Fruit fly (Drosophila melanogaster): Measurements from ENCODE around the gene Prim1.

Gene Prim1

DNA sequence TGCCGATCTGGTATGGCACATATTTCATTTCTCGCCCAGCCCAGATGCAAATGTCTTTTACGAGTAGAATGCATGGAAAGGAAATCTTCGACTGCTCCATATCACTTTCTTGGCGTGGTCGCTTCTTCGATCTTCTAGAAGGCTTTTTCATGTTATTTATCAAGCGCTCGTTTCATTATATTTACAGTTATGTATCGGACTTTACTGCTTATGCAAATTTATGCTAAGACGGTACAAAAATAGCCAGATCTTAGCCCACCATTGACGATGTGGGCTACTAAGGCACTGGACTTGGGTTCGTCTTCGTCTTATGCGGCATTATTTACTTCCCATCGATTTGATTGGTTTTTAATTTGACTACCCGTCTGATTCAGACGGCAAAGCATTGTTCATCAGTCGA is 23.2 kb downstream of the Prim1 start:
- TF ChIP-seq CG12605 (GFP tag; IDR thresholded peaks at IDR 0.05) (no peak), Pif1A (GFP tag; optimal IDR thresholded peaks at IDR 0.05) (no peak), CG34367 (tag; optimal IDR thresholded peaks at IDR 0.05) (no peak), fd96Ca (GFP tag; IDR thresholded peaks at IDR 0.05) (no peak), CG15710 (tag; optimal IDR thresholded peaks at IDR 0.05) (no peak), CG32121 (GFP tag; IDR thresholded peaks at IDR 0.05) (no peak), CG13204 (GFP tag; optimal IDR thresholded peaks at IDR 0.05) (no peak), CG17806 (tag; optimal IDR thresholded peaks at IDR 0.05) (no peak), EcR (GFP tag; optimal IDR thresholded peaks at IDR 0.05) (no peak), CG10348 (GFP tag; IDR thresholded peaks at IDR 0.05) (no peak), gl (tag; optimal IDR thresholded peaks at IDR 0.05) (no peak), CG14655 (GFP tag; optimal IDR thresholded peaks at IDR 0.05) (no peak), CG9948 (tag; optimal IDR thresholded peaks at IDR 0.05) (no peak), CG8159 (tag; optimal IDR thresholded peaks at IDR 0.05) (no peak), CG4496 (GFP tag; IDR thresholded peaks at IDR 0.05) (no peak), rn (GFP tag; IDR thresholded peaks at IDR 0.05) (no peak), D1 (tag; optimal IDR thresholded peaks at IDR 0.05) (no peak)

DNA sequence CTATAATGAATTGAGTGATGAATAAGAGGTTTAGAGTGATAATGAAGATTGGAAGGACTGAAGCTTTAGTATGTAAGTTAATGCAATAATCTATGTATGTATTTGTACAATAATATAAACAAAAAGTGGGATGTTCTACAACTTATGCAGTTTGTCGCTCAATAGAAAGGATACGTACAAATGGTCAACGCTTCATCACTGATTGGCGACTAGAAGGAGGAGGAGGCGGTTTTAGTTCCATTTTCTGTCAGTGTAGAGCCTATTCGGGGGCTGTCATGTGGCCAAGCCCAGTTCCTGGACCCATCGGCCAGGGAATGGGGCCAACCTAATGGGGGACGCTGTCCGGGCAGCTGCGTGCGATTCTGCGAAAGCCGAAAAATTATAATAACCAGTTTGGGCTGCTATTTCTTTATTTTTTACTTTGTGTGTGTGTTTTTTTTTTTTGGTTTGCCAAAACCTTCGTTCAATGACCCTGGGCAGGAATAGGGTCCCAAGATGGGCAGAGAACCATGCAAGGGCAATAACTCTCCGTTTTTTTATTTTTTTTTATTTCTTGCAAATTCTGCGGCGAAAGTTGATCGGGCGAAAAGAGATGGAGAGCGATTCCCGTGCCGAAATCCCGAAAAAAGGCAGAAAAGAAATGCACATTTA is 28.7 kb downstream of the Prim1 start:
- TF ChIP-seq Snoo (tag; optimal IDR thresholded peaks at IDR 0.05), result peak; percentile 57
- TF ChIP-seq CG4496 (GFP tag; IDR thresholded peaks at IDR 0.05), result 0 out of 3 replicates have a peak, but pooled peaks have one; percentile 15
- TF ChIP-seq CG8159 (tag; optimal IDR thresholded peaks at IDR 0.05), result no peak
- TF ChIP-seq CG34367 (tag; optimal IDR thresholded peaks at IDR 0.05), result no peak
- peak; percentile 19 for TF ChIP-seq CG8301 (tag; optimal IDR thresholded peaks at IDR 0.05)
- TF ChIP-seq CG9948 (tag; optimal IDR thresholded peaks at IDR 0.05), result no peak
- TF ChIP-seq CG14655 (GFP tag; optimal IDR thresholded peaks at IDR 0.05), result peak; percentile 45
- no peak for TF ChIP-seq CG13204 (GFP tag; optimal IDR thresholded peaks at IDR 0.05)

DNA sequence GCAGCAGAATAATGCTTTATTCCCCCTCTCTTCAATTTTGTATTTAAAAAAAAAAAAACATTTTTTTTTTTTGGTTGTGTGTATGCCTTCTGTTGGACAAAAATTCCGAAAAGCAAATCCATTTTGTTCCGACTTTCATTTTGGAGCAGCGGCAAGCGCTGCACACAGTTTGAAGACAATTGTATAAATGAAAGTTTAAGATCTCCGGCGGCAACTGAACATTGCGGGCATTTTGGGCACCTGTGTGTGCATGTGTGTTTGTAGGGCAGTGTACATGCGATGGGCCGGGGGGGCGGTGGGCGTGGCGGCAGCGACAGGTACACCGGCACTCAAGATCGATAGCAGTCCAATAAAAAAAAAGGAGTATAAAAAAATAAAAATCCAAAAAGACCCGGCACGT is 29.3 kb downstream of the Prim1 start:
- TF ChIP-seq Pif1B (GFP tag; optimal IDR thresholded peaks at IDR 0.05), result no peak
- TF ChIP-seq Ets98B (GFP tag; IDR thresholded peaks at IDR 0.05), result no peak
- no peak for TF ChIP-seq fd96Ca (GFP tag; IDR thresholded peaks at IDR 0.05)
- TF ChIP-seq Pif1A (GFP tag; optimal IDR thresholded peaks at IDR 0.05), result no peak
- no peak for TF ChIP-seq gl (tag; optimal IDR thresholded peaks at IDR 0.05)
- TF ChIP-seq CG8301 (tag; optimal IDR thresholded peaks at IDR 0.05), result no peak
- no peak for TF ChIP-seq CG34367 (tag; optimal IDR thresholded peaks at IDR 0.05)
- TF ChIP-seq CG15710 (tag; optimal IDR thresholded peaks at IDR 0.05), result no peak
- TF ChIP-seq Snoo (tag; optimal IDR thresholded peaks at IDR 0.05), result no peak
- no peak for TF ChIP-seq CG10348 (GFP tag; IDR thresholded peaks at IDR 0.05)
- TF ChIP-seq rn (GFP tag; IDR thresholded peaks at IDR 0.05), result no peak
- TF ChIP-seq D1 (tag; optimal IDR thresholded peaks at IDR 0.05), result no peak

DNA sequence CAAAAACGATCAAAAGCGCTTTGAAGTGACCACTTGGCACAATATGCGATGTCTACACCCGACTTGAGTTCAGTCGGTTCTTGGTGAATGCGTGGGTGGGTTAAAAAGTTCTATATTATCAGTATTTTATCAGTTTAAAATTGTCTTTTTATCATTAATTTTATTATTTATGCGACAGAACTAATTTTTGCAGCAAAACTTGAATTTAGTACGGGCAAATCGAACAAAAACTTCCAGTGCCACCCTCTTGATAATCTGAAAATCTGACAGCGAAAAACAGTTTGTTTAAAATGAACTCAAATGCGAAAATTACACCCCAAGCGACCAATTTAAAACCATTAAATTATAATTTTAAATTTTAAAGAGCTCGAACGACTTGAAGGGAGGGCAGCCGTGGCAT is 30.8 kb downstream of the Prim1 start:
- no peak for TF ChIP-seq CG8301 (tag; optimal IDR thresholded peaks at IDR 0.05)
- TF ChIP-seq CG15710 (tag; optimal IDR thresholded peaks at IDR 0.05), result no peak
- TF ChIP-seq Snoo (tag; optimal IDR thresholded peaks at IDR 0.05), result peak; percentile 64

DNA sequence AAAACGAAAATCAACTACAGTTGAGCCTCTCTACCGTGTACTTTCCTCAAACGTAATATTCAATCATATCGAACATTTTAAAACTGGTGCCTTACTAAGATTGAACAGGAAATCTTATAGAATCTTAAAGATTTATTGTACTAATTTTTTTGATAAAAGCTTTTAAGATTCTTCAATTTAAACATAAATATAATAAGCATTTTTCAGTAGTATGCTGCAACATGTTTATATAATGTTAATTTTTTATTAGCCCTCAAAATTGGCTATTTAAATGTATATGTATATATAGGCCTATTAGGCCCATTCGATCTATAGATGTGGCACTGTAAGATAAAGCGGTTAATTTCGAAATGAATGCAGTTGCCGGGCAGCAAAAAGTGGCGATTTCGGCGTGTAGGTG is 31.4 kb downstream of the Prim1 start:
- TF ChIP-seq CG14655 (GFP tag; optimal IDR thresholded peaks at IDR 0.05) (peak; percentile 1), CG15710 (tag; optimal IDR thresholded peaks at IDR 0.05) (no peak)

DNA sequence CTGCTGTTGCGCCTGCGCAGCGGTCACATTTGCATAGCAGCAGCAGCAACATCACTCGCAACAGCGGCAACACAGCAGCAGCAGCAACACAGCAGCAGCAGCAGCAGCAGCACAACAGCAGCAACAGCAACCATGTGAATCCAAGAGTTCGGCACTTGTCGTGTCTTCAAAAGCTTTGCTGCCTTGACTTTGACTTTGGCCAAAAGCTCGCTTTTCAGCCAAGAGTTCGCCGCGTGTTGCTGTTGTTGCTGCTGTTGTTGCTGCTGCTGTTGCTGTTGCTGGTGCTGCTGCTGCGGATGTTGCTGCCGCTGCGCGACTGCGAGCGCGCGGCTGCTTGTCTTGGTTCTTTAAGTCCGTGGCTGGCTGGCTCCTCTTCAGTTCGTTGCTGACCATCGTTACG is 31.9 kb downstream of the Prim1 start, which contains the start of gene ImpE1:
TSS of gene ImpE1 (plus strand) at position 371 of the 400 bp plus-strand sequence.
- TF ChIP-seq CG13204 (GFP tag; optimal IDR thresholded peaks at IDR 0.05) (peak; percentile 35), CG9948 (tag; optimal IDR thresholded peaks at IDR 0.05) (no peak), CG10348 (GFP tag; IDR thresholded peaks at IDR 0.05) (no peak), CG8159 (tag; optimal IDR thresholded peaks at IDR 0.05) (no peak), Snoo (tag; optimal IDR thresholded peaks at IDR 0.05) (no peak)

DNA sequence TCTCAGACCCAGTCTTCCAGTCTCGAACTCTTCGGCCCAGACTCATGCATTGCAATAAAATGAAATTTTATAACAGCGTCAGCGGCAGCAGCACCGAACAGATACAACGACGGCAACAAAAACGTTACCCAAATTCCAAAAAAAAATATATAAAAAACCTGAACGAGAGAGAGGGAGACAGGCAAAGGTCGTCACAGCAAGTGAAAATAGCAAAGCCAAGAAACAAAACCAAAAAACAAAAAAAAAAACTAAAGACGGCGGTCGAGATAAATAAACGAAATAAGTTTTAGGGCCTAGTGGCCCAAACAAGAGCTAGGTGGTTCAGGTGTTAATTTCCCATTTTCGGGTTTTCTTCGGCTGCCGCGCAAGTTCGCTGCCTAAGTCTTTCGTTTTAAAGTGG is 34.0 kb downstream of the Prim1 start:
- no peak for TF ChIP-seq gl (tag; optimal IDR thresholded peaks at IDR 0.05)
- no peak for TF ChIP-seq CG4496 (GFP tag; IDR thresholded peaks at IDR 0.05)
- TF ChIP-seq EcR (GFP tag; optimal IDR thresholded peaks at IDR 0.05), result no peak
- TF ChIP-seq Ets98B (GFP tag; IDR thresholded peaks at IDR 0.05), result no peak

DNA sequence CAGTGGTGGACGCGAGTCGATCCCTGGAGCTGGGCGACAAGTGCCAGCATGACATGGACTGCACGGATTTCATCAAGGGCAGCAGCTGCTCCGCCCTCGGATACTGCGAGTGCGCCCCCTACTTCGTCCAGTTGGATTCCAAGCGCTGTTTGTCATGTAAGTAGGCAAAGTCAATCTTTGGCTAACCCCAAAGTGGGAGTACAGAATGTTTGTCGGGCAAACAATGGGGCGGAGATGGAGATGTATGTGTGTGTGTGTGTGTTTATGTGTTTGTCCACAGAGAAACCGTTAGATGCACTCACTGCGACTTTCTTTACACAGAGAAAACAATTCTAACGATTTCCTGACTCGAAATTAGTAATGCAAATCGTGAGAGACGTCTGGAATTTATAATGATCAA is 39.0 kb downstream of the Prim1 start:
- TF ChIP-seq Snoo (tag; optimal IDR thresholded peaks at IDR 0.05) (no peak), CG15710 (tag; optimal IDR thresholded peaks at IDR 0.05) (no peak), CG10348 (GFP tag; IDR thresholded peaks at IDR 0.05) (no peak), Pif1B (GFP tag; optimal IDR thresholded peaks at IDR 0.05) (no peak), rn (GFP tag; IDR thresholded peaks at IDR 0.05) (no peak), CG17806 (tag; optimal IDR thresholded peaks at IDR 0.05) (no peak), gl (tag; optimal IDR thresholded peaks at IDR 0.05) (no peak), CG4496 (GFP tag; IDR thresholded peaks at IDR 0.05) (no peak), EcR (GFP tag; optimal IDR thresholded peaks at IDR 0.05) (no peak), CG32121 (GFP tag; IDR thresholded peaks at IDR 0.05) (no peak), Ets98B (GFP tag; IDR thresholded peaks at IDR 0.05) (no peak), CG13204 (GFP tag; optimal IDR thresholded peaks at IDR 0.05) (no peak), fd96Ca (GFP tag; IDR thresholded peaks at IDR 0.05) (no peak), CG9948 (tag; optimal IDR thresholded peaks at IDR 0.05) (no peak), D1 (tag; optimal IDR thresholded peaks at IDR 0.05) (no peak), Pif1A (GFP tag; optimal IDR thresholded peaks at IDR 0.05) (no peak), CG8159 (tag; optimal IDR thresholded peaks at IDR 0.05) (no peak)
